Worm (Caenorhabditis elegans) whole organism, young adult: ENCODE data around the gene best-18.

Source experiments
- B0336.3 ChIP-seq: fragments of 200-800 bp; sonication (Bioruptor generic); IDR thresholded peaks from 2 replicates; pipeline ENCODE4 v1.3.6; 2022; ENCODE audit warnings: missing genetic modification characterization, missing compliant biosample characterization
- F52B5.7 ChIP-seq: sonication (generic microtip); optimal IDR thresholded peaks from 2 replicates; lab custom pipeline; 2016; ENCODE audit warnings: mild to moderate bottlenecking, missing genetic modification characterization, missing compliant biosample characterization
- F57A8.1 ChIP-seq: fragments of 200-800 bp; sonication (Bioruptor generic); optimal IDR thresholded peaks from 2 replicates; lab custom pipeline; 2018; ENCODE audit warnings: mild to moderate bottlenecking, missing genetic modification characterization, moderate library complexity, missing compliant biosample characterization
- F57C9.4 ChIP-seq: sonication (generic microtip); optimal IDR thresholded peaks from 2 replicates; lab custom pipeline; 2017; ENCODE audit warnings: mild to moderate bottlenecking, missing genetic modification characterization, missing compliant biosample characterization
- K11D2.4 ChIP-seq: fragments of 200-800 bp; sonication (Bioruptor generic); IDR thresholded peaks from 2 replicates; pipeline ENCODE4 v1.3.6; 2022; ENCODE audit warnings: missing genetic modification reagents, missing genetic modification characterization, missing compliant biosample characterization
- Y53G8AR.9 ChIP-seq: fragments of 200-800 bp; sonication (Bioruptor generic); conservative IDR thresholded peaks from 2 replicates; pipeline ENCODE4 v1.3.6; 2022; ENCODE audit warnings: missing genetic modification reagents, missing genetic modification characterization, missing compliant biosample characterization
- Y67H2A.10 ChIP-seq: fragments of 200-800 bp; sonication (Bioruptor generic); conservative IDR thresholded peaks from 2 replicates; pipeline ENCODE4 v1.3.6; 2022; ENCODE audit warnings: missing genetic modification reagents, missing genetic modification characterization, missing compliant biosample characterization
- aptf-2 ChIP-seq: fragments of 200-800 bp; sonication (Bioruptor generic); conservative IDR thresholded peaks from 2 replicates; pipeline ENCODE4 v1.3.6; 2022; ENCODE audit warnings: missing genetic modification reagents, missing genetic modification characterization, missing compliant biosample characterization
- attf-3 ChIP-seq: fragments of 200-800 bp; sonication (Bioruptor generic); conservative IDR thresholded peaks from 2 replicates; pipeline ENCODE4 v1.3.6; 2022; ENCODE audit warnings: missing genetic modification reagents, missing genetic modification characterization, missing compliant biosample characterization
- bed-2 ChIP-seq: fragments of 200-800 bp; sonication (Bioruptor generic); IDR thresholded peaks from 2 replicates; pipeline ENCODE4 v1.3.6; 2022; ENCODE audit warnings: missing genetic modification reagents, missing genetic modification characterization, missing compliant biosample characterization
- cebp-1 ChIP-seq, 2 experiments: fragments of 200-800 bp in 1 of 2; sonication (Bioruptor generic) in 1 of 2; sonication (generic microtip) in 1 of 2; IDR thresholded peaks in 1 of 2; optimal IDR thresholded peaks in 1 of 2; 2 replicates each; pipeline versions ENCODE4 v1.3.6 to Lab custom; 2017 to 2022; ENCODE audit warnings: missing compliant biosample characterization in 2 of 2, missing genetic modification characterization in 2 of 2, mild to moderate bottlenecking in 1 of 2, missing genetic modification reagents in 1 of 2, moderate library complexity in 1 of 2
- ceh-100 ChIP-seq: fragments of 200-800 bp; sonication (Bioruptor generic); IDR thresholded peaks from 2 replicates; pipeline ENCODE4 v1.3.6; 2022; ENCODE audit warnings: missing genetic modification reagents, missing genetic modification characterization, missing compliant biosample characterization
- ceh-40 ChIP-seq: fragments of 200-800 bp; sonication (Bioruptor generic); IDR thresholded peaks from 2 replicates; pipeline ENCODE4 v1.3.6; 2022; ENCODE audit warnings: missing genetic modification characterization, missing compliant biosample characterization
- ceh-58 ChIP-seq: fragments of 200-800 bp; sonication (Bioruptor generic); IDR thresholded peaks from 2 replicates; pipeline ENCODE4 v1.3.6; 2022; ENCODE audit warnings: missing genetic modification characterization, missing compliant biosample characterization
- ceh-91 ChIP-seq: fragments of 200-800 bp; sonication (Bioruptor generic); IDR thresholded peaks from 2 replicates; pipeline ENCODE4 v1.3.6; 2022; ENCODE audit warnings: missing genetic modification reagents, missing genetic modification characterization, missing compliant biosample characterization
- die-1 ChIP-seq: sonication (generic microtip); optimal IDR thresholded peaks from 2 replicates; lab custom pipeline; 2016; ENCODE audit warnings: missing genotype, mild to moderate bottlenecking, missing genetic modification characterization, missing compliant biosample characterization
- efl-1 ChIP-seq: fragments of 150-350 bp; optimal IDR thresholded peaks from 2 replicates; lab custom pipeline; 2014; ENCODE audit warnings: missing biosample characterization, missing genetic modification reagents, missing genetic modification characterization
- egl-44 ChIP-seq: fragments of 200-800 bp; sonication (Bioruptor generic); IDR thresholded peaks from 2 replicates; pipeline ENCODE4 v1.3.6; 2022; ENCODE audit warnings: missing genetic modification reagents, missing genetic modification characterization, missing compliant biosample characterization
- egrh-3 ChIP-seq: fragments of 200-800 bp; sonication (Bioruptor generic); IDR thresholded peaks from 2 replicates; pipeline ENCODE4 v1.3.6; 2022; ENCODE audit warnings: missing genetic modification reagents, missing genetic modification characterization, missing compliant biosample characterization
- fkh-3 ChIP-seq: sonication (generic microtip); optimal IDR thresholded peaks from 2 replicates; lab custom pipeline; 2016; ENCODE audit warnings: mild to moderate bottlenecking, missing genetic modification characterization, missing compliant biosample characterization
- hlh-12 ChIP-seq: sonication (generic microtip); optimal IDR thresholded peaks from 2 replicates; lab custom pipeline; 2016; ENCODE audit warnings: missing genetic modification characterization, missing compliant biosample characterization
- hlh-26 ChIP-seq: fragments of 200-800 bp; sonication (Bioruptor generic); conservative IDR thresholded peaks from 2 replicates; pipeline ENCODE4 v1.3.6; 2022; ENCODE audit warnings: missing genetic modification reagents, missing genetic modification characterization, missing compliant biosample characterization
- hmg-1.2 ChIP-seq: fragments of 200-800 bp; sonication (Bioruptor generic); IDR thresholded peaks from 2 replicates; pipeline ENCODE4 v1.3.6; 2022; ENCODE audit warnings: missing genetic modification reagents, missing genetic modification characterization, missing compliant biosample characterization
- hmg-20 ChIP-seq: fragments of 200-800 bp; sonication (Bioruptor generic); IDR thresholded peaks from 2 replicates; pipeline ENCODE4 v1.3.6; 2022; ENCODE audit warnings: missing genetic modification reagents, missing genetic modification characterization, missing compliant biosample characterization
- hrde-1 ChIP-seq: sonication (generic microtip); optimal IDR thresholded peaks from 2 replicates; lab custom pipeline; 2016; ENCODE audit warnings: missing genetic modification characterization, mild to moderate bottlenecking, missing compliant biosample characterization, moderate library complexity, missing genotype, missing genetic modification reagents, borderline replicate concordance
- let-526 ChIP-seq: fragments of 200-800 bp; sonication (Bioruptor generic); IDR thresholded peaks from 2 replicates; pipeline ENCODE4 v1.3.6; 2022; ENCODE audit warnings: missing genetic modification reagents, missing genetic modification characterization, missing compliant biosample characterization
- let-607 ChIP-seq, 2 experiments: fragments of 200-800 bp in 1 of 2; sonication (Bioruptor generic) in 1 of 2; sonication (generic microtip) in 1 of 2; optimal IDR thresholded peaks; 2 replicates each; lab custom pipeline; 2016 to 2018; ENCODE audit warnings: mild to moderate bottlenecking in 2 of 2, missing compliant biosample characterization in 2 of 2, missing genetic modification characterization in 2 of 2, moderate library complexity in 2 of 2, missing genotype in 1 of 2
- lin-26 ChIP-seq: fragments of 200-800 bp; sonication (Bioruptor generic); IDR thresholded peaks from 2 replicates; pipeline ENCODE4 v1.3.6; 2022; ENCODE audit warnings: missing genetic modification reagents, missing genetic modification characterization, missing compliant biosample characterization
- madf-10 ChIP-seq: sonication (generic microtip); optimal IDR thresholded peaks from 2 replicates; lab custom pipeline; 2016; ENCODE audit warnings: mild to moderate bottlenecking, missing genetic modification characterization, missing compliant biosample characterization
- madf-3 ChIP-seq: fragments of 200-800 bp; sonication (Bioruptor generic); IDR thresholded peaks from 2 replicates; pipeline ENCODE4 v1.3.6; 2022; ENCODE audit warnings: missing genetic modification reagents, missing genetic modification characterization, missing compliant biosample characterization
- nfya-2 ChIP-seq: fragments of 200-800 bp; sonication (Bioruptor generic); IDR thresholded peaks from 2 replicates; pipeline ENCODE4 v1.3.6; 2022; ENCODE audit warnings: missing genetic modification reagents, missing genetic modification characterization, missing compliant biosample characterization
- nfyb-1 ChIP-seq: fragments of 200-800 bp; sonication (Bioruptor generic); IDR thresholded peaks from 2 replicates; pipeline ENCODE4 v1.3.6; 2022; ENCODE audit warnings: missing genetic modification reagents, missing genetic modification characterization, missing compliant biosample characterization
- nhr-120 ChIP-seq: fragments of 200-800 bp; sonication (Bioruptor generic); IDR thresholded peaks from 2 replicates; pipeline ENCODE4 v1.3.6; 2022; ENCODE audit warnings: missing genetic modification characterization, missing compliant biosample characterization
- nhr-80 ChIP-seq: sonication (generic microtip); optimal IDR thresholded peaks from 2 replicates; lab custom pipeline; 2016; ENCODE audit warnings: missing genetic modification characterization, missing compliant biosample characterization
- nhr-90 ChIP-seq: sonication (generic microtip); optimal IDR thresholded peaks from 2 replicates; lab custom pipeline; 2016; ENCODE audit warnings: missing genotype, mild to moderate bottlenecking, missing genetic modification characterization, missing compliant biosample characterization
- pha-4 ChIP-seq: fragments of 150-350 bp; sonication (generic microtip); optimal IDR thresholded peaks from 2 replicates; lab custom pipeline; 2014; ENCODE audit warnings: missing biosample characterization, missing genetic modification reagents, missing genetic modification characterization
- sdz-38 ChIP-seq: sonication (generic microtip); optimal IDR thresholded peaks from 2 replicates; lab custom pipeline; 2016; ENCODE audit warnings: missing genotype, missing genetic modification characterization, missing compliant biosample characterization
- sptf-2 ChIP-seq: fragments of 200-800 bp; sonication (Bioruptor generic); optimal IDR thresholded peaks from 2 replicates; lab custom pipeline; 2018; ENCODE audit warnings: mild to moderate bottlenecking, missing genetic modification characterization, missing compliant biosample characterization
- tbx-9 ChIP-seq: sonication (generic microtip); optimal IDR thresholded peaks from 2 replicates; lab custom pipeline; 2016; ENCODE audit warnings: borderline replicate concordance, missing genetic modification characterization, inconsistent platforms, missing compliant biosample characterization
- zfh-2 ChIP-seq: fragments of 200-800 bp; sonication (Bioruptor generic); conservative IDR thresholded peaks from 2 replicates; pipeline ENCODE4 v1.3.6; 2022; ENCODE audit warnings: missing genetic modification reagents, missing genetic modification characterization, missing compliant biosample characterization

best-18 gene

ce11 chrIII:10199052-10199451, 13.1 kb upstream of the best-18 start, which contains the start of gene T20G5.8:
Gene T20G5.8 (plus strand): TSS chrIII:10199352.
- TF ChIP-seq ceh-91 (GFP tag; lab: Robert Waterston, UW) (no peak), hlh-12 (tag; lab: Kevin White, UChicago) (no peak), zfh-2 (GFP tag; lab: Robert Waterston, UW) (no peak)

- TF ChIP-seq tbx-9 (tag; lab: Kevin White, UChicago) (no peak), F57A8.1 (no peak), egl-44 (GFP tag; lab: Robert Waterston, UW) (no peak), bed-2 (GFP tag; lab: Robert Waterston, UW) (no peak), let-526 (no peak), egrh-3 (GFP tag; lab: Robert Waterston, UW) (no peak), hlh-26 (GFP tag; lab: Robert Waterston, UW) (no peak), efl-1 (GFP tag; lab: Kevin White, UChicago) (no peak), nfyb-1 (no peak), nhr-90 (tag; lab: Kevin White, UChicago) (no peak), sdz-38 (no peak), cebp-1 (GFP tag; IDR thresholded peaks at IDR 0.05; lab: Robert Waterston, UW) (no peak), cebp-1 (tag; optimal IDR thresholded peaks at IDR 0.05; lab: Kevin White, UChicago) (no peak)
Measured at ce11 chrIII:10201235-10201634, 11.0 kb upstream of the best-18 start, which contains the start of the genes T20G5.13 and T20G5.12. Gene T20G5.13 (minus strand): TSS chrIII:10201335. Gene T20G5.12 (plus strand): TSS chrIII:10201604.

ce11 chrIII:10202391-10202790, 9.8 kb upstream of the best-18 start:
- TF ChIP-seq hmg-20 (GFP tag; lab: Robert Waterston, UW) = no peak
- TF ChIP-seq nfya-2 (GFP tag; lab: Robert Waterston, UW) = no peak
- TF ChIP-seq ceh-40 (GFP tag; lab: Robert Waterston, UW) = no peak
- peak; percentile 87; the same call in 1 of the 2 replicates for TF ChIP-seq cebp-1 (GFP tag; IDR thresholded peaks at IDR 0.05; lab: Robert Waterston, UW)
- peak; percentile 99 for TF ChIP-seq cebp-1 (tag; optimal IDR thresholded peaks at IDR 0.05; lab: Kevin White, UChicago)

ce11 chrIII:10202894-10203871, 9.0 kb upstream of the best-18 start, which contains the start of gene chc-1:
Gene chc-1 (plus strand): TSS chrIII:10203821.
- TF ChIP-seq F57C9.4 (tag; lab: Kevin White, UChicago) (no peak), hrde-1 (tag; lab: Kevin White, UChicago) (no peak), nhr-120 (no peak), egrh-3 (GFP tag; lab: Robert Waterston, UW) (no peak), die-1 (tag; lab: Kevin White, UChicago) (no peak), Y67H2A.10 (GFP tag; lab: Robert Waterston, UW) (no peak), aptf-2 (GFP tag; lab: Robert Waterston, UW) (peak; percentile 72), B0336.3 (no peak), ceh-100 (GFP tag; lab: Robert Waterston, UW) (no peak), sptf-2 (GFP tag; lab: Kevin White, UChicago) (no peak), K11D2.4 (GFP tag; lab: Robert Waterston, UW) (no peak), Y53G8AR.9 (GFP tag; lab: Robert Waterston, UW) (no peak), efl-1 (GFP tag; lab: Kevin White, UChicago) (peak; percentile 78), nfya-2 (GFP tag; lab: Robert Waterston, UW) (no peak), let-607 (tag; optimal IDR thresholded peaks at IDR 0.05; lab: Kevin White, UChicago) (peak in 1 of 2 experiments; percentile 41), madf-3 (GFP tag; lab: Robert Waterston, UW) (peak; percentile 89), zfh-2 (GFP tag; lab: Robert Waterston, UW) (no peak), F52B5.7 (tag; lab: Kevin White, UChicago) (no peak), fkh-3 (tag; lab: Kevin White, UChicago) (no peak), pha-4 (no peak), bed-2 (GFP tag; lab: Robert Waterston, UW) (no peak), attf-3 (no peak), ceh-58 (no peak), nhr-80 (tag; lab: Kevin White, UChicago) (peak; percentile 52), madf-10 (no peak), lin-26 (GFP tag; lab: Robert Waterston, UW) (no peak), hmg-1.2 (GFP tag; lab: Robert Waterston, UW) (no peak)
